Fruit fly (Drosophila melanogaster): Measurements from ENCODE around the gene CG6059.

CG6059 gene

dm6 chr3R:27131408-27131807, 6.9 kb upstream of the CG6059 start (continued):
- TF ChIP-seq Hr78 (GFP tag; optimal IDR thresholded peaks at IDR 0.05) (no peak), lab (GFP tag; optimal IDR thresholded peaks at IDR 0.05) (peak; percentile 87), CG17385 (GFP tag; optimal IDR thresholded peaks at IDR 0.05) (peak; percentile 15), Ptx1 (GFP tag; IDR thresholded peaks at IDR 0.05) (no peak), CG11723 (GFP tag; optimal IDR thresholded peaks at IDR 0.05) (peak; percentile 17), CG34224 (GFP tag; IDR thresholded peaks at IDR 0.05; ENCODE audit: partially characterized antibody) (no peak), Asciz (GFP tag; optimal IDR thresholded peaks at IDR 0.05) (peak; percentile 35), Sry-δ (GFP tag; optimal IDR thresholded peaks at IDR 0.05) (peak; percentile 2), pros (GFP tag; optimal IDR thresholded peaks at IDR 0.05) (no peak), CG11247 (GFP tag; IDR thresholded peaks at IDR 0.05) (peak; percentile 48; the same call in 1 of the 2 replicates), hb (GFP tag; IDR thresholded peaks at IDR 0.05; ENCODE audit: partially characterized antibody) (no peak), CG14710 (tag; optimal IDR thresholded peaks at IDR 0.05) (no peak), bab2 (GFP tag; optimal IDR thresholded peaks at IDR 0.05) (peak; percentile 28), ac (GFP tag; optimal IDR thresholded peaks at IDR 0.05) (no peak), E2f1 (GFP tag; IDR thresholded peaks at IDR 0.05) (no peak), prd (optimal IDR thresholded peaks at IDR 0.05) (no peak), prd (GFP tag; IDR thresholded peaks at IDR 0.05) (no peak), CG31441 (GFP tag; IDR thresholded peaks at IDR 0.05) (no peak), Taf1 (GFP tag; IDR thresholded peaks at IDR 0.05) (peak; percentile 42; the same call in 1 of the 2 replicates), CG13624 (GFP tag; optimal IDR thresholded peaks at IDR 0.05) (peak; percentile 32), Side (GFP tag; optimal IDR thresholded peaks at IDR 0.05) (peak; percentile 64), CG4404 (GFP tag; IDR thresholded peaks at IDR 0.05) (no peak), Dp (GFP tag; optimal IDR thresholded peaks at IDR 0.05) (no peak), scrt (GFP tag; optimal IDR thresholded peaks at IDR 0.05) (peak; percentile 52), Antp (GFP tag; optimal IDR thresholded peaks at IDR 0.05) (peak; percentile 5), her (GFP tag; optimal IDR thresholded peaks at IDR 0.05) (peak; percentile 68), Camta (GFP tag; optimal IDR thresholded peaks at IDR 0.05) (peak; percentile 39), fd64A (GFP tag; optimal IDR thresholded peaks at IDR 0.05) (no peak), gem (tag; optimal IDR thresholded peaks at IDR 0.05) (peak; percentile 30), tap (tag; optimal IDR thresholded peaks at IDR 0.05) (no peak), CG17912 (GFP tag; optimal IDR thresholded peaks at IDR 0.05) (no peak), CHES-1-like (GFP tag; optimal IDR thresholded peaks at IDR 0.05) (peak; percentile 49), so (GFP tag; IDR thresholded peaks at IDR 0.05) (peak; percentile 61; the same call in 1 of the 3 replicates), pnt (GFP tag; optimal IDR thresholded peaks at IDR 0.05) (no peak), CG13894 (tag; optimal IDR thresholded peaks at IDR 0.05) (peak; percentile 57), maf-S (GFP tag; optimal IDR thresholded peaks at IDR 0.05) (peak; percentile 16), Awh (GFP tag; IDR thresholded peaks at IDR 0.05) (0 out of 2 replicates have a peak, but pooled peaks have one; percentile 19), C15 (GFP tag; IDR thresholded peaks at IDR 0.05) (no peak; the same call in 2 of the 3 replicates), sc (optimal IDR thresholded peaks at IDR 0.05) (no peak), sc (GFP tag; optimal IDR thresholded peaks at IDR 0.05) (no peak), rib (GFP tag; IDR thresholded peaks at IDR 0.05) (peak; percentile 66), HmgZ (tag; optimal IDR thresholded peaks at IDR 0.05) (peak; percentile 54), CG4707 (GFP tag; optimal IDR thresholded peaks at IDR 0.05) (no peak), mam (GFP tag; optimal IDR thresholded peaks at IDR 0.05) (peak; percentile 10), Doc2 (GFP tag; IDR thresholded peaks at IDR 0.05) (no peak), CG15269 (tag; optimal IDR thresholded peaks at IDR 0.05) (peak; percentile 7), Fer2 (tag; optimal IDR thresholded peaks at IDR 0.05) (peak; percentile 13), Hand (GFP tag; optimal IDR thresholded peaks at IDR 0.05) (peak; percentile 21), grn (GFP tag; optimal IDR thresholded peaks at IDR 0.05) (no peak), h (optimal IDR thresholded peaks at IDR 0.05) (no peak), Lim3 (GFP tag; IDR thresholded peaks at IDR 0.05) (0 out of 2 replicates have a peak, but pooled peaks have one; percentile 20), CG7556 (GFP tag; optimal IDR thresholded peaks at IDR 0.05) (peak; percentile 34)
